Fruit fly (Drosophila melanogaster) whole organism, embryonic: ENCODE measurements around the gene Osi18.

Experiments
- BEAF-32 ChIP-seq: fragments of 200-800 bp; sonication (Bioruptor generic); optimal IDR thresholded peaks from 3 replicates; lab custom pipeline; 2017; ENCODE audit warnings: missing biosample characterization, missing genetic modification characterization, mild to moderate bottlenecking, moderate library complexity, missing genetic modification reagents
- C15 ChIP-seq: fragments of 200-800 bp; sonication (Bioruptor generic); IDR thresholded peaks from 3 replicates; pipeline ENCODE4 v1.3.6; 2022; ENCODE audit warnings: missing biosample characterization, missing genetic modification characterization
- CG12219 ChIP-seq: fragments of 200-800 bp; sonication (Bioruptor generic); optimal IDR thresholded peaks from 3 replicates; lab custom pipeline; 2018; ENCODE audit warnings: missing biosample characterization, mild to moderate bottlenecking, missing genetic modification characterization
- CG13287 ChIP-seq: fragments of 200-800 bp; sonication (Bioruptor generic); IDR thresholded peaks from 2 replicates; pipeline ENCODE4 v1.3.6; 2022; ENCODE audit warnings: missing biosample characterization, missing genetic modification characterization; ENCODE audit not compliant: partially characterized antibody
- CG14441 ChIP-seq: fragments of 200-800 bp; sonication (Bioruptor generic); IDR thresholded peaks from 2 replicates; pipeline ENCODE4 v1.3.6; 2022; ENCODE audit warnings: missing biosample characterization, missing genetic modification characterization
- CG17385 ChIP-seq: fragments of 200-800 bp; sonication (Bioruptor generic); optimal IDR thresholded peaks from 3 replicates; lab custom pipeline; 2018; ENCODE audit warnings: missing biosample characterization, mild to moderate bottlenecking, missing genetic modification characterization
- CG17829 ChIP-seq: fragments of 200-800 bp; optimal IDR thresholded peaks from 2 replicates; lab custom pipeline; 2019; ENCODE audit warnings: missing biosample characterization, mild to moderate bottlenecking, missing genetic modification characterization, moderate library complexity
- CG18619 ChIP-seq: fragments of 200-800 bp; sonication (Bioruptor generic); optimal IDR thresholded peaks from 3 replicates; lab custom pipeline; 2017; ENCODE audit warnings: missing biosample characterization, mild to moderate bottlenecking, missing genetic modification characterization
- CG34376 ChIP-seq: fragments of 200-800 bp; sonication (Bioruptor generic); optimal IDR thresholded peaks from 2 replicates; lab custom pipeline; 2018; ENCODE audit warnings: missing biosample characterization, mild to moderate bottlenecking, missing genetic modification characterization
- CG34422 ChIP-seq: fragments of 200-800 bp; sonication (Bioruptor generic); IDR thresholded peaks from 3 replicates; pipeline ENCODE4 v1.3.6; 2022; ENCODE audit warnings: missing biosample characterization, missing genetic modification characterization
- CG42726 ChIP-seq: fragments of 200-800 bp; sonication (Bioruptor generic); IDR thresholded peaks from 2 replicates; pipeline ENCODE4 v1.3.6; 2022; ENCODE audit warnings: missing biosample characterization, missing genetic modification characterization; ENCODE audit not compliant: partially characterized antibody
- CG4617 ChIP-seq: fragments of 200-800 bp; sonication (Bioruptor generic); optimal IDR thresholded peaks from 3 replicates; lab custom pipeline; 2016; ENCODE audit warnings: missing biosample characterization, missing genetic modification characterization, borderline replicate concordance
- CG4730 ChIP-seq: fragments of 200-800 bp; sonication (Bioruptor generic); IDR thresholded peaks from 2 replicates; pipeline ENCODE4 v1.3.6; 2022; ENCODE audit warnings: missing biosample characterization, missing genetic modification characterization
- CG6254 ChIP-seq: fragments of 200-800 bp; sonication (Bioruptor generic); optimal IDR thresholded peaks from 3 replicates; lab custom pipeline; 2017; ENCODE audit warnings: mild to moderate bottlenecking, missing biosample characterization, missing genetic modification reagents, missing genetic modification characterization
- CG6791 ChIP-seq: fragments of 200-800 bp; sonication (Bioruptor generic); IDR thresholded peaks from 3 replicates; pipeline ENCODE4 v1.3.6; 2022; ENCODE audit warnings: missing biosample characterization, missing genetic modification characterization; ENCODE audit not compliant: partially characterized antibody
- CG7745 ChIP-seq: fragments of 200-800 bp; sonication (Bioruptor generic); optimal IDR thresholded peaks from 2 replicates; lab custom pipeline; 2018; ENCODE audit warnings: missing biosample characterization, mild to moderate bottlenecking, missing genetic modification characterization, moderate library complexity
- D ChIP-seq, 2 experiments: fragments of 200-800 bp in 1 of 2; fragments of >200 bp in 1 of 2; sonication (Bioruptor generic) in 1 of 2; optimal IDR thresholded peaks; 2 replicates in 1 of 2; 3 replicates in 1 of 2; lab custom pipeline; 2017; ENCODE audit warnings: mild to moderate bottlenecking in 1 of 2, missing biosample characterization in 1 of 2, missing genetic modification characterization in 1 of 2, missing genetic modification reagents in 1 of 2
- Dip3 ChIP-seq: fragments of 200-800 bp; sonication (Bioruptor generic); optimal IDR thresholded peaks from 3 replicates; lab custom pipeline; 2016; ENCODE audit warnings: missing biosample characterization, missing genetic modification characterization
- Ets65A ChIP-seq: fragments of 200-800 bp; sonication (Bioruptor generic); peaks from one replicate; lab custom pipeline; 2016; ENCODE audit warnings: missing biosample characterization, missing genetic modification characterization
- Fer2 ChIP-seq: fragments of 200-800 bp; sonication (Bioruptor generic); optimal IDR thresholded peaks from 2 replicates; lab custom pipeline; 2018; ENCODE audit warnings: missing biosample characterization, mild to moderate bottlenecking, missing genetic modification characterization, moderate library complexity
- H15 ChIP-seq: fragments of 200-800 bp; sonication (Bioruptor generic); IDR thresholded peaks from 3 replicates; pipeline ENCODE4 v1.3.6; 2022; ENCODE audit warnings: missing biosample characterization, missing genetic modification characterization
- HLHmδ ChIP-seq: fragments of 200-800 bp; sonication (Bioruptor generic); optimal IDR thresholded peaks from 2 replicates; lab custom pipeline; 2018; ENCODE audit warnings: missing biosample characterization, mild to moderate bottlenecking, missing genetic modification characterization, moderate library complexity
- Hr51 ChIP-seq, 2 experiments: fragments of 200-800 bp; sonication (Bioruptor generic); optimal IDR thresholded peaks; 2 replicates in 1 of 2; 3 replicates in 1 of 2; lab custom pipeline; 2016 to 2018; ENCODE audit warnings: missing biosample characterization in 2 of 2, missing genetic modification characterization in 2 of 2, mild to moderate bottlenecking in 1 of 2, moderate library complexity in 1 of 2
- Jarid2 ChIP-seq: fragments of 200-800 bp; sonication (Bioruptor generic); optimal IDR thresholded peaks from 3 replicates; lab custom pipeline; 2017; ENCODE audit warnings: mild to moderate bottlenecking, missing biosample characterization, missing genetic modification reagents, missing genetic modification characterization
- Nf-YA ChIP-seq: fragments of 200-800 bp; sonication (Bioruptor generic); IDR thresholded peaks from 2 replicates; pipeline ENCODE4 v1.3.6; 2022; ENCODE audit warnings: missing biosample characterization, missing genetic modification characterization
- Opbp ChIP-seq: fragments of 200-800 bp; sonication (Bioruptor generic); IDR thresholded peaks from 3 replicates; pipeline ENCODE4 v1.3.6; 2022; ENCODE audit warnings: missing biosample characterization, missing genetic modification characterization; ENCODE audit not compliant: partially characterized antibody
- Optix ChIP-seq: fragments of 200-800 bp; sonication (Bioruptor generic); IDR thresholded peaks from 3 replicates; pipeline ENCODE4 v1.3.6; 2022; ENCODE audit warnings: missing biosample characterization, missing genetic modification characterization
- PHDP ChIP-seq: fragments of 200-800 bp; sonication (Bioruptor generic); optimal IDR thresholded peaks from 3 replicates; lab custom pipeline; 2018; ENCODE audit warnings: missing biosample characterization, mild to moderate bottlenecking, missing genetic modification characterization, moderate library complexity
- Rfx ChIP-seq: fragments of 200-800 bp; sonication (Bioruptor generic); IDR thresholded peaks from 2 replicates; pipeline ENCODE4 v1.3.6; 2022; ENCODE audit warnings: missing biosample characterization, missing genetic modification characterization
- Sry-β ChIP-seq: fragments of 200-800 bp; sonication (Bioruptor generic); optimal IDR thresholded peaks from 2 replicates; lab custom pipeline; 2018; ENCODE audit warnings: missing biosample characterization, mild to moderate bottlenecking, missing genetic modification characterization, moderate library complexity
- al ChIP-seq: fragments of 200-800 bp; sonication (Bioruptor generic); IDR thresholded peaks from 2 replicates; pipeline ENCODE4 v1.3.6; 2022; ENCODE audit warnings: missing biosample characterization, missing genetic modification characterization
- br ChIP-seq: fragments of >200 bp; optimal IDR thresholded peaks from 2 replicates; lab custom pipeline; 2017
- cad ChIP-seq: fragments of >200 bp; optimal IDR thresholded peaks from 2 replicates; lab custom pipeline; 2017; ENCODE audit warnings: missing biosample characterization, missing genetic modification characterization
- chn ChIP-seq: fragments of 200-800 bp; sonication (Bioruptor generic); optimal IDR thresholded peaks from 2 replicates; lab custom pipeline; 2016; ENCODE audit warnings: missing biosample characterization, missing genetic modification characterization
- crol ChIP-seq: fragments of 200-800 bp; sonication (Bioruptor generic); IDR thresholded peaks from 2 replicates; pipeline ENCODE4 v1.3.6; 2022; ENCODE audit warnings: missing biosample characterization, missing genetic modification characterization
- crp ChIP-seq, 2 experiments: fragments of 200-800 bp; sonication (Bioruptor generic); optimal IDR thresholded peaks; 2 replicates in 1 of 2; 3 replicates in 1 of 2; lab custom pipeline; 2017; ENCODE audit warnings: missing biosample characterization in 2 of 2, missing genetic modification characterization in 2 of 2, mild to moderate bottlenecking in 1 of 2, moderate library complexity in 1 of 2
- da ChIP-seq: fragments of 200-800 bp; sonication (Bioruptor generic); optimal IDR thresholded peaks from 2 replicates; lab custom pipeline; 2016; ENCODE audit warnings: missing biosample characterization, missing genetic modification characterization
- dm ChIP-seq: fragments of 200-800 bp; sonication (Bioruptor generic); optimal IDR thresholded peaks from 3 replicates; lab custom pipeline; 2016; ENCODE audit warnings: missing biosample characterization, missing genetic modification characterization
- fd3F ChIP-seq: fragments of 200-800 bp; sonication (Bioruptor generic); optimal IDR thresholded peaks from 2 replicates; lab custom pipeline; 2018; ENCODE audit warnings: missing biosample characterization, mild to moderate bottlenecking, missing genetic modification characterization, moderate library complexity
- grau ChIP-seq: fragments of 200-800 bp; optimal IDR thresholded peaks from 3 replicates; lab custom pipeline; 2019; ENCODE audit warnings: missing biosample characterization, mild to moderate bottlenecking, missing genetic modification characterization, moderate library complexity
- h ChIP-seq: fragments of >200 bp; optimal IDR thresholded peaks from 2 replicates; lab custom pipeline; 2017
- hth ChIP-seq: fragments of >200 bp; optimal IDR thresholded peaks from 2 replicates; lab custom pipeline; 2017; ENCODE audit warnings: inconsistent platforms
- lmd ChIP-seq: fragments of 200-800 bp; sonication (Bioruptor generic); IDR thresholded peaks from 2 replicates; pipeline ENCODE4 v1.3.6; 2022; ENCODE audit warnings: missing biosample characterization, missing genetic modification characterization
- nom ChIP-seq: fragments of 200-800 bp; sonication (Bioruptor generic); optimal IDR thresholded peaks from 2 replicates; lab custom pipeline; 2017; ENCODE audit warnings: missing biosample characterization, missing genetic modification characterization, mild to moderate bottlenecking, moderate library complexity, missing genetic modification reagents
- prd ChIP-seq, 3 experiments: fragments of >200 bp in 2 of 3; fragments of 200-800 bp in 1 of 3; sonication (Bioruptor generic) in 1 of 3; optimal IDR thresholded peaks in 2 of 3; IDR thresholded peaks in 1 of 3; 2 replicates in 2 of 3; 3 replicates in 1 of 3; pipeline versions ENCODE4 v1.3.6 to Lab custom; 2017 to 2022; ENCODE audit warnings: missing biosample characterization in 1 of 3, missing genetic modification characterization in 1 of 3
- ranshi ChIP-seq: fragments of 200-800 bp; sonication (Bioruptor generic); IDR thresholded peaks from 2 replicates; pipeline ENCODE4 v1.3.6; 2022; ENCODE audit warnings: missing biosample characterization, missing genetic modification characterization
- repo ChIP-seq: fragments of 200-800 bp; sonication (Bioruptor generic); optimal IDR thresholded peaks from 2 replicates; lab custom pipeline; 2016; ENCODE audit warnings: missing biosample characterization, missing genetic modification characterization
- rib ChIP-seq: fragments of 200-800 bp; sonication (Bioruptor generic); IDR thresholded peaks from 2 replicates; pipeline ENCODE4 v1.3.6; 2022; ENCODE audit warnings: missing biosample characterization, missing genetic modification characterization
- scrt ChIP-seq: fragments of 200-800 bp; sonication (Bioruptor generic); optimal IDR thresholded peaks from 2 replicates; lab custom pipeline; 2018; ENCODE audit warnings: missing biosample characterization, mild to moderate bottlenecking, missing genetic modification characterization, moderate library complexity
- toy ChIP-seq: fragments of 200-800 bp; sonication (Bioruptor generic); IDR thresholded peaks from 2 replicates; pipeline ENCODE4 v1.3.6; 2022; ENCODE audit warnings: missing biosample characterization, missing genetic modification characterization
- zf30C ChIP-seq: fragments of 200-800 bp; sonication (Bioruptor generic); optimal IDR thresholded peaks from 3 replicates; lab custom pipeline; 2018; ENCODE audit warnings: missing biosample characterization, mild to moderate bottlenecking, missing genetic modification characterization

Gene Osi18

DNA sequence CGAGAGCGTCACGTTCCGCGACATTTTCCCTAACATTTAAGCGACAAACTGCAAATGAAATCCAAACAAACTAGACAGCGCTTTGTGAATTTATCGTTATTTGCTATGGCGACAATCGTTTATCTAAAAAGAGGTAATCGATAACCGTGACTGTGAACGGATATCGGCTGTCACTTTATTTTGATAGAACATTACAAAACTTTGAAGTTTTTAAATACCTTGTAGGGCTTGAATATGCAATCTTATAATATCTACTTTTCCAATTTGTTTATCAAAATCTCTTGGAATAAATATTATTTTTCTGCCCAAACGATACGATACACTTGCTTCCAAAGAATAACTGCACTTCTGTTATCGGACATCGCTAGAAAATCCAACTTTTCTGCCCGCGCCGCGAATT is 50.1 kb downstream of the Osi18 start, which contains the start of the genes CG1024 and TfIIFalpha (continued):
- TF ChIP-seq CG34422 (GFP tag; lab: Robert Waterston, UW) (no peak), CG17385 (GFP tag; lab: Kevin White, UChicago) (no peak), nom (GFP tag; lab: Kevin White, UChicago) (no peak), crol (GFP tag; lab: Robert Waterston, UW) (no peak), BEAF-32 (GFP tag; lab: Kevin White, UChicago) (peak; percentile 85), crp (GFP tag; optimal IDR thresholded peaks at IDR 0.05; lab: Kevin White, UChicago) (no peak), repo (GFP tag; lab: Kevin White, UChicago) (no peak), CG18619 (no peak), hth (lab: Kevin White, UChicago) (no peak), prd (optimal IDR thresholded peaks at IDR 0.05; lab: Kevin White, UChicago) (no peak), prd (GFP tag; IDR thresholded peaks at IDR 0.05; lab: Robert Waterston, UW) (no peak), Sry-β (peak; percentile 3), CG7745 (tag; lab: Kevin White, UChicago) (no peak), chn (GFP tag; lab: Kevin White, UChicago) (no peak), toy (GFP tag; lab: Robert Waterston, UW) (no peak), CG42726 (GFP tag; lab: Robert Waterston, UW) (peak; percentile 4; the same call in 1 of the 2 replicates), C15 (GFP tag; lab: Robert Waterston, UW) (no peak), dm (GFP tag; lab: Kevin White, UChicago) (peak; percentile 31), H15 (GFP tag; lab: Robert Waterston, UW) (no peak), fd3F (no peak), HLHmδ (GFP tag; lab: Kevin White, UChicago) (no peak), scrt (GFP tag; lab: Kevin White, UChicago) (no peak), br (lab: Kevin White, UChicago) (no peak), CG13287 (GFP tag; lab: Robert Waterston, UW) (peak; percentile 92), CG4617 (peak; percentile 15), Nf-YA (no peak), CG4730 (GFP tag; lab: Robert Waterston, UW) (no peak), Jarid2 (GFP tag; lab: Kevin White, UChicago) (no peak), da (no peak), D (optimal IDR thresholded peaks at IDR 0.05; lab: Kevin White, UChicago) (no peak), D (GFP tag; optimal IDR thresholded peaks at IDR 0.05; lab: Kevin White, UChicago) (no peak), CG17829 (tag; lab: Kevin White, UChicago) (peak; percentile 41), CG6791 (GFP tag; lab: Robert Waterston, UW) (peak; percentile 86), cad (GFP tag; lab: Kevin White, UChicago) (no peak), zf30C (GFP tag; lab: Kevin White, UChicago) (no peak), CG34376 (GFP tag; lab: Kevin White, UChicago) (no peak), grau (tag; lab: Kevin White, UChicago) (peak; percentile 14), lmd (GFP tag; lab: Robert Waterston, UW) (no peak), Ets65A (GFP tag; lab: Kevin White, UChicago) (no peak), Optix (GFP tag; lab: Robert Waterston, UW) (no peak), CG6254 (no peak), ranshi (GFP tag; lab: Robert Waterston, UW) (no peak), rib (GFP tag; lab: Robert Waterston, UW) (no peak), CG14441 (no peak), h (lab: Kevin White, UChicago) (no peak), PHDP (no peak), Fer2 (tag; lab: Kevin White, UChicago) (no peak), Rfx (GFP tag; lab: Robert Waterston, UW) (no peak), CG12219 (GFP tag; lab: Kevin White, UChicago) (no peak), Opbp (GFP tag; lab: Robert Waterston, UW) (peak; percentile 79), Hr51 (GFP tag; optimal IDR thresholded peaks at IDR 0.05; lab: Kevin White, UChicago) (no peak), al (GFP tag; lab: Robert Waterston, UW) (no peak), Dip3 (no peak)
